Worm (Caenorhabditis elegans): ENCODE data around the gene Y105C5B.19.

ce11 chrIV:15940811-15941210 is 43.0 kb downstream of the Y105C5B.19 start:
- no peak for TF ChIP-seq ceh-9 (tag; optimal IDR thresholded peaks at IDR 0.05)
- no peak for TF ChIP-seq pqm-1 (tag; optimal IDR thresholded peaks at IDR 0.05)
- no peak for TF ChIP-seq pha-4 (tag; optimal IDR thresholded peaks at IDR 0.05)
- no peak for TF ChIP-seq elt-4 (tag; optimal IDR thresholded peaks at IDR 0.05)
- TF ChIP-seq eyg-1 (tag; optimal IDR thresholded peaks at IDR 0.05), result no peak
- no peak for TF ChIP-seq ceh-6 (GFP tag; optimal IDR thresholded peaks at IDR 0.05)
- TF ChIP-seq pat-9 (tag; optimal IDR thresholded peaks at IDR 0.05), result no peak
- no peak for TF ChIP-seq fkh-10 (GFP tag; optimal IDR thresholded peaks at IDR 0.05)
- no peak for TF ChIP-seq nhr-11 (tag; optimal IDR thresholded peaks at IDR 0.05)
- TF ChIP-seq rnt-1 (tag; optimal IDR thresholded peaks at IDR 0.05), result no peak
- TF ChIP-seq elt-2 (tag; optimal IDR thresholded peaks at IDR 0.05), result no peak
- TF ChIP-seq ceh-14 (tag; optimal IDR thresholded peaks at IDR 0.05), result no peak
- no peak for TF ChIP-seq hlh-30 (tag; optimal IDR thresholded peaks at IDR 0.05; ENCODE audit: insufficient read depth)
- TF ChIP-seq unc-86 (tag; optimal IDR thresholded peaks at IDR 0.05), result no peak

Data from whole organism, late embryonic.